Worm (Caenorhabditis elegans): Measurements from ENCODE around the gene mdt-27.

Gene mdt-27

ce11 chrV:9246260-9246659 lies 32.8 kb upstream of the mdt-27 start, which contains the start of gene aat-2:
Gene aat-2, minus strand, starts transcription at chrV:9246360.
- no peak for TF ChIP-seq sma-3 (GFP tag; optimal IDR thresholded peaks at IDR 0.05)
- no peak for TF ChIP-seq aly-2 (tag; optimal IDR thresholded peaks at IDR 0.05)
- no peak for TF ChIP-seq nhr-10 (tag; optimal IDR thresholded peaks at IDR 0.05)
- TF ChIP-seq ztf-4 (tag; optimal IDR thresholded peaks at IDR 0.05), result no peak
- TF ChIP-seq nhr-21 (tag; optimal IDR thresholded peaks at IDR 0.05), result no peak
- no peak for TF ChIP-seq sma-9 (GFP tag; optimal IDR thresholded peaks at IDR 0.05)
- TF ChIP-seq sma-9 (tag; optimal IDR thresholded peaks at IDR 0.05), result no peak
- TF ChIP-seq unc-55 (GFP tag; optimal IDR thresholded peaks at IDR 0.05), result no peak
- TF ChIP-seq lin-39 (tag; optimal IDR thresholded peaks at IDR 0.05), result no peak
- TF ChIP-seq crh-2 (tag; optimal IDR thresholded peaks at IDR 0.05), result no peak
- no peak for TF ChIP-seq C34F6.9 (tag; optimal IDR thresholded peaks at IDR 0.05)
- TF ChIP-seq zag-1 (tag; optimal IDR thresholded peaks at IDR 0.05), result no peak
- TF ChIP-seq nhr-129 (tag; optimal IDR thresholded peaks at IDR 0.05), result no peak
- no peak for TF ChIP-seq egl-27 (tag; optimal IDR thresholded peaks at IDR 0.05)
- TF ChIP-seq nhr-6 (tag; optimal IDR thresholded peaks at IDR 0.05), result no peak
- TF ChIP-seq nhr-77 (tag; optimal IDR thresholded peaks at IDR 0.05), result no peak
- no peak for TF ChIP-seq mbf-1 (tag; optimal IDR thresholded peaks at IDR 0.05)
- TF ChIP-seq sem-4 (tag; optimal IDR thresholded peaks at IDR 0.05), result no peak

- TF ChIP-seq nhr-237 (tag; optimal IDR thresholded peaks at IDR 0.05) (no peak), ceh-16 (tag; optimal IDR thresholded peaks at IDR 0.05) (no peak), mdl-1 (tag; optimal IDR thresholded peaks at IDR 0.05) (no peak), ztf-4 (tag; optimal IDR thresholded peaks at IDR 0.05) (peak; percentile 61), lin-39 (tag; optimal IDR thresholded peaks at IDR 0.05) (no peak), egl-27 (tag; optimal IDR thresholded peaks at IDR 0.05) (peak; percentile 52), elt-1 (tag; optimal IDR thresholded peaks at IDR 0.05) (no peak), nhr-6 (tag; optimal IDR thresholded peaks at IDR 0.05) (peak; percentile 81), C34F6.9 (tag; optimal IDR thresholded peaks at IDR 0.05) (peak; percentile 91), nhr-77 (tag; optimal IDR thresholded peaks at IDR 0.05) (no peak), nhr-129 (tag; optimal IDR thresholded peaks at IDR 0.05) (peak; percentile 89), lsy-2 (tag; optimal IDR thresholded peaks at IDR 0.05) (peak; percentile 72 to 91), gmeb-1 (tag; optimal IDR thresholded peaks at IDR 0.05) (peak; percentile 77), Y55F3AM.14 (GFP tag; optimal IDR thresholded peaks at IDR 0.05) (no peak), snpc-4 (tag; optimal IDR thresholded peaks at IDR 0.05) (peak; percentile 46), crh-2 (tag; optimal IDR thresholded peaks at IDR 0.05) (peak; percentile 87), R02D3.7 (tag; optimal IDR thresholded peaks at IDR 0.05) (no peak), ceh-82 (tag; optimal IDR thresholded peaks at IDR 0.05) (no peak), nhr-12 (tag; optimal IDR thresholded peaks at IDR 0.05) (no peak), ztf-11 (tag; optimal IDR thresholded peaks at IDR 0.05) (no peak), mab-5 (tag; optimal IDR thresholded peaks at IDR 0.05) (peak; percentile 71), nhr-11 (tag; optimal IDR thresholded peaks at IDR 0.05) (no peak), unc-55 (GFP tag; optimal IDR thresholded peaks at IDR 0.05) (peak; percentile 90), F13H6.1 (tag; optimal IDR thresholded peaks at IDR 0.05) (peak; percentile 80), sma-9 (GFP tag; optimal IDR thresholded peaks at IDR 0.05) (peak; percentile 91), sma-9 (tag; optimal IDR thresholded peaks at IDR 0.05) (no peak), nhr-21 (tag; optimal IDR thresholded peaks at IDR 0.05) (peak; percentile 72), mbf-1 (tag; optimal IDR thresholded peaks at IDR 0.05) (no peak), zag-1 (tag; optimal IDR thresholded peaks at IDR 0.05) (no peak), skn-1 (tag; optimal IDR thresholded peaks at IDR 0.05) (no peak), nhr-25 (tag; optimal IDR thresholded peaks at IDR 0.05) (no peak), fos-1 (tag; optimal IDR thresholded peaks at IDR 0.05) (peak; percentile 70), alr-1 (tag; optimal IDR thresholded peaks at IDR 0.05) (no peak), nhr-10 (tag; optimal IDR thresholded peaks at IDR 0.05) (no peak), elt-3 (tag; optimal IDR thresholded peaks at IDR 0.05) (no peak), dmd-4 (tag; optimal IDR thresholded peaks at IDR 0.05) (no peak), ZK546.5 (tag; optimal IDR thresholded peaks at IDR 0.05) (no peak), ztf-1 (GFP tag; conservative IDR thresholded peaks at IDR 0.05) (no peak), unc-39 (tag; optimal IDR thresholded peaks at IDR 0.05) (no peak), peb-1 (tag; optimal IDR thresholded peaks at IDR 0.05) (no peak), lin-11 (tag; optimal IDR thresholded peaks at IDR 0.05) (no peak), sem-4 (tag; optimal IDR thresholded peaks at IDR 0.05) (peak; percentile 89), sma-3 (GFP tag; optimal IDR thresholded peaks at IDR 0.05) (peak; percentile 79), ama-1 (optimal IDR thresholded peaks at IDR 0.05) (peak; percentile 55), blmp-1 (tag; optimal IDR thresholded peaks at IDR 0.05; ENCODE audit: insufficient read depth) (no peak), nhr-23 (tag; optimal IDR thresholded peaks at IDR 0.05) (no peak), lin-13 (GFP tag; optimal IDR thresholded peaks at IDR 0.05) (peak; percentile 81), aly-2 (tag; optimal IDR thresholded peaks at IDR 0.05) (no peak), unc-62 (GFP tag; optimal IDR thresholded peaks at IDR 0.05) (no peak)
These were observed 29.9 kb upstream of the mdt-27 start, which contains the start of gene glo-4 for ce11 chrV:9243171-9243996. Gene glo-4, minus strand, starts transcription at chrV:9243221.

Data from whole organism, L2 larva.